Fruit fly (Drosophila melanogaster) S2 (cell line): ENCODE measurements around the gene hoip.

Source experiments
- CG8478 ChIP-seq: fragments of >200 bp; optimal IDR thresholded peaks from 2 replicates; lab custom pipeline; 2018
- CTCF ChIP-seq, 2 experiments: fragments of >200 bp; optimal IDR thresholded peaks; 2 replicates each; lab custom pipeline; 2018

- TF ChIP-seq CG8478 (lab: Kevin White, UChicago) (no peak), CTCF (optimal IDR thresholded peaks at IDR 0.05; lab: Kevin White, UChicago) (no peak)
Measured at dm6 chr2L:9743823-9744222, 44.2 kb downstream of the hoip start.
